Worm (Caenorhabditis elegans): ENCODE results near the gene ZK892.3.
A peak's percentile ranks its signal among the peaks of the same experiment; 100 is the strongest.

ZK892.3 gene

ce11 chrII:9965325-9965724 lies 36.3 kb upstream of the ZK892.3 start:
- TF ChIP-seq F22D6.2 (tag; optimal IDR thresholded peaks at IDR 0.05) = no peak
- TF ChIP-seq nhr-179 (tag; optimal IDR thresholded peaks at IDR 0.05) = no peak
- no peak for TF ChIP-seq ztf-22 (GFP tag; optimal IDR thresholded peaks at IDR 0.05)
- no peak for TF ChIP-seq ztf-18 (tag; optimal IDR thresholded peaks at IDR 0.05)
- no peak for TF ChIP-seq dpl-1 (GFP tag; optimal IDR thresholded peaks at IDR 0.05)
- TF ChIP-seq sdz-38 (tag; optimal IDR thresholded peaks at IDR 0.05) = no peak
- TF ChIP-seq B0019.2 (GFP tag; conservative IDR thresholded peaks at IDR 0.05) = no peak
- no peak for TF ChIP-seq F49E8.2 (tag; optimal IDR thresholded peaks at IDR 0.05; ENCODE audit: insufficient read depth)
- TF ChIP-seq nfyb-1 (GFP tag; IDR thresholded peaks at IDR 0.05) = no peak
- TF ChIP-seq dpff-1 (tag; optimal IDR thresholded peaks at IDR 0.05) = no peak
- no peak for TF ChIP-seq F57A8.1 (GFP tag; optimal IDR thresholded peaks at IDR 0.05)
- TF ChIP-seq attf-6 (GFP tag; IDR thresholded peaks at IDR 0.05) = no peak
- TF ChIP-seq hmg-1.2 (GFP tag; IDR thresholded peaks at IDR 0.05) = no peak
- TF ChIP-seq gei-17 (GFP tag; optimal IDR thresholded peaks at IDR 0.05) = no peak
- no peak for TF ChIP-seq ztf-6 (GFP tag; IDR thresholded peaks at IDR 0.05)
- no peak for TF ChIP-seq C06A6.2 (GFP tag; conservative IDR thresholded peaks at IDR 0.05)
- TF ChIP-seq unc-130 (GFP tag; optimal IDR thresholded peaks at IDR 0.05) = no peak

- TF ChIP-seq ztf-18 (tag; optimal IDR thresholded peaks at IDR 0.05) (no peak), ama-1 (optimal IDR thresholded peaks at IDR 0.05) (peak; percentile 11), ama-1 (GFP tag; optimal IDR thresholded peaks at IDR 0.05) (peak in 1 of 2 experiments; percentile 47), ekl-4 (GFP tag; IDR thresholded peaks at IDR 0.05) (0 out of 2 replicates have a peak, but pooled peaks have one; percentile 21), hmg-1.2 (GFP tag; IDR thresholded peaks at IDR 0.05) (0 out of 2 replicates have a peak, but pooled peaks have one; percentile 12), madf-3 (GFP tag; IDR thresholded peaks at IDR 0.05) (no peak), hmg-20 (GFP tag; IDR thresholded peaks at IDR 0.05) (no peak), nhr-120 (GFP tag; IDR thresholded peaks at IDR 0.05) (no peak), snpc-1.1 (tag; optimal IDR thresholded peaks at IDR 0.05; ENCODE audit: insufficient read depth) (peak; percentile 17), K11D2.4 (GFP tag; IDR thresholded peaks at IDR 0.05) (no peak), akir-1 (GFP tag; optimal IDR thresholded peaks at IDR 0.05) (no peak), nfyb-1 (GFP tag; IDR thresholded peaks at IDR 0.05) (no peak), snpc-1.3 (tag; optimal IDR thresholded peaks at IDR 0.05; ENCODE audit: insufficient read depth) (no peak)
These were observed 34.7 kb upstream of the ZK892.3 start, which contains the start of gene dtmk-1 for ce11 chrII:9966954-9967353. TSS of gene dtmk-1 (minus strand) at chrII:9967099.

ce11 chrII:9967999-9968706 lies 33.5 kb upstream of the ZK892.3 start, which contains the start of the genes R53.4 and psf-1:
TSS of gene R53.4 (minus strand) at chrII:9968049.
TSS of gene psf-1 (plus strand) at chrII:9968673.
- peak; percentile 76 for TF ChIP-seq ceh-27 (GFP tag; optimal IDR thresholded peaks at IDR 0.05)
- TF ChIP-seq ceh-58 (GFP tag; IDR thresholded peaks at IDR 0.05) = no peak
- TF ChIP-seq Y79H2A.3 (GFP tag; conservative IDR thresholded peaks at IDR 0.05) = no peak
- TF ChIP-seq F57C9.4 (tag; optimal IDR thresholded peaks at IDR 0.05) = no peak
- no peak for TF ChIP-seq ztf-22 (GFP tag; optimal IDR thresholded peaks at IDR 0.05)
- TF ChIP-seq dpl-1 (GFP tag; optimal IDR thresholded peaks at IDR 0.05) = peak; percentile 57
- TF ChIP-seq madf-8 (GFP tag; conservative IDR thresholded peaks at IDR 0.05) = peak; percentile 19; the same call in 1 of the 2 replicates
- no peak for TF ChIP-seq ztf-3 (GFP tag; optimal IDR thresholded peaks at IDR 0.05)
- TF ChIP-seq C06A6.2 (GFP tag; conservative IDR thresholded peaks at IDR 0.05) = no peak
- peak; percentile 23; the same call in 1 of the 2 replicates for TF ChIP-seq mcd-1 (GFP tag; IDR thresholded peaks at IDR 0.05)
- TF ChIP-seq unc-62 (GFP tag; optimal IDR thresholded peaks at IDR 0.05) = no peak
- no peak for TF ChIP-seq egrh-3 (GFP tag; IDR thresholded peaks at IDR 0.05)
- no peak for TF ChIP-seq somi-1 (GFP tag; optimal IDR thresholded peaks at IDR 0.05)
- peak; percentile 59 for TF ChIP-seq attf-5 (GFP tag; optimal IDR thresholded peaks at IDR 0.05)
- no peak for TF ChIP-seq tbx-9 (tag; optimal IDR thresholded peaks at IDR 0.05; ENCODE audit: borderline replicate concordance)
- TF ChIP-seq pbrm-1 (GFP tag; IDR thresholded peaks at IDR 0.05) = no peak; the same call in 1 of the 2 replicates
- TF ChIP-seq snpc-1.3 (tag; optimal IDR thresholded peaks at IDR 0.05; ENCODE audit: insufficient read depth) = peak; percentile 41
- peak; percentile 78 for TF ChIP-seq ZK185.1 (tag; optimal IDR thresholded peaks at IDR 0.05; ENCODE audit: poor library complexity, severe bottlenecking)
- peak; percentile 88 for TF ChIP-seq F33H1.4 (GFP tag; IDR thresholded peaks at IDR 0.05)
- no peak for TF ChIP-seq mes-4 (tag; optimal IDR thresholded peaks at IDR 0.05)
- no peak for TF ChIP-seq let-607 (tag; optimal IDR thresholded peaks at IDR 0.05)
- peak; percentile 62 for TF ChIP-seq lsl-1 (GFP tag; optimal IDR thresholded peaks at IDR 0.05)

All from whole organism, young adult.